Worm (Caenorhabditis elegans) whole organism, L4/young adult: ENCODE data around the gene clec-8.

Experiments
- W03F9.2 ChIP-seq: fragments of 150-350 bp; optimal IDR thresholded peaks from 2 replicates; lab custom pipeline; 2014; ENCODE audit warnings: missing biosample characterization, missing genetic modification characterization
- dao-5 ChIP-seq: sonication (generic microtip); optimal IDR thresholded peaks from 2 replicates; lab custom pipeline; 2016; ENCODE audit warnings: missing genotype, missing genetic modification characterization, moderate library complexity, missing compliant biosample characterization
- him-1 ChIP-seq: sonication (generic microtip); optimal IDR thresholded peaks from 2 replicates; lab custom pipeline; 2016; ENCODE audit warnings: missing genotype, missing genetic modification reagents, missing genetic modification characterization, missing compliant biosample characterization

DNA sequence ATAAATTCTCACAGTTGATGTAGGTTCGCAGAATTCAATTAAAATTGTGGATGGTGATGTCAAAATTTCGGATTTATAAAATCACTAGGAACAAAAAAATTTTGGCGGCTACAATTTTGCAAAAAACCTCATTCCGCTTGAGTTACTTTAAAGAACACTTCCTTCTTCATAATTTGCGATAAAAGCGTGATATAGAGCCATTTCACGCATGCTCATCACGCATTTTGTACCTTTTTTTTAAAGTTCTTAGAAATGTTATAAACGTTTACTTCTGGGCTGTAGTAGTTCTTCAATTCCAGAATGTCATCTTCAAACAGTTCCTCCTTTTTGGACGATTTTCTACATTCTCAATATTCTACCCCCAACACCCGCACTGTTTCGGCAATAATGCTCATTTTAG is 49.9 kb downstream of the clec-8 start, which contains the start of gene srx-119:
- TF ChIP-seq W03F9.2 (tag; lab: Kevin White, UChicago) = no peak
- no peak for TF ChIP-seq him-1 (tag; lab: Kevin White, UChicago)
- no peak for TF ChIP-seq dao-5
